Worm (Caenorhabditis elegans) whole organism, midembryonic: ENCODE results near the gene srx-118.

ENCODE experiments used
- T22C8.4 ChIP-seq: fragments of 200-800 bp; sonication (Bioruptor generic); IDR thresholded peaks from 2 replicates; pipeline ENCODE4 v1.3.6; 2022; ENCODE audit warnings: missing genetic modification characterization, missing compliant biosample characterization
- cog-1 ChIP-seq: sonication (generic microtip); optimal IDR thresholded peaks from 2 replicates; lab custom pipeline; 2016; ENCODE audit warnings: missing genetic modification characterization, missing compliant biosample characterization
- flt-1 ChIP-seq: fragments of 200-800 bp; sonication (Bioruptor generic); IDR thresholded peaks from 2 replicates; pipeline ENCODE4 v1.3.6; 2022; ENCODE audit warnings: missing genetic modification characterization, missing compliant biosample characterization
- klf-2 ChIP-seq: fragments of 200-800 bp; sonication (Bioruptor generic); conservative IDR thresholded peaks from 2 replicates; pipeline ENCODE4 v1.3.6; 2022; ENCODE audit warnings: missing genetic modification reagents, missing genetic modification characterization, missing compliant biosample characterization
- med-1 ChIP-seq: sonication (generic microtip); optimal IDR thresholded peaks from 2 replicates; lab custom pipeline; 2017; ENCODE audit warnings: missing genetic modification characterization, mild to moderate bottlenecking, missing compliant biosample characterization, antibody characterized with exemption, missing genetic modification reagents; ENCODE audit not compliant: insufficient read depth
- ref-1 ChIP-seq: fragments of 200-800 bp; sonication (Bioruptor generic); conservative IDR thresholded peaks from 2 replicates; pipeline ENCODE4 v1.3.6; 2022; ENCODE audit warnings: missing genetic modification reagents, missing genetic modification characterization, missing compliant biosample characterization
- tab-1 ChIP-seq: fragments of 200-800 bp; sonication (Bioruptor generic); IDR thresholded peaks from 2 replicates; pipeline ENCODE4 v1.3.6; 2022; ENCODE audit warnings: missing genetic modification characterization, missing compliant biosample characterization
- ztf-23 ChIP-seq: fragments of 200-800 bp; sonication (Bioruptor generic); IDR thresholded peaks from 2 replicates; pipeline ENCODE4 v1.3.6; 2022; ENCODE audit warnings: missing genetic modification reagents, missing genetic modification characterization, missing compliant biosample characterization
- ztf-29 ChIP-seq: fragments of 200-800 bp; sonication (Bioruptor generic); IDR thresholded peaks from 2 replicates; pipeline ENCODE4 v1.3.6; 2022; ENCODE audit warnings: missing genetic modification reagents, missing genetic modification characterization, missing compliant biosample characterization

The srx-118 gene

ce11 chrII:12494556-12495131, 31.0 kb upstream of the srx-118 start, which contains the start of gene col-85:
Gene col-85, minus strand, starts transcription at chrII:12495095.
- TF ChIP-seq tab-1, result peak; percentile 98
- peak; percentile 98 for TF ChIP-seq ztf-23 (GFP tag; lab: Robert Waterston, UW)
- peak; percentile 88 for TF ChIP-seq ref-1 (GFP tag; lab: Robert Waterston, UW)
- peak; percentile 98 for TF ChIP-seq klf-2 (GFP tag; lab: Robert Waterston, UW)
- TF ChIP-seq med-1 (GFP tag; lab: Kevin White, UChicago), result peak; percentile 73
- TF ChIP-seq T22C8.4 (GFP tag; lab: Robert Waterston, UW), result peak; percentile 96
- TF ChIP-seq cog-1, result peak; percentile 83
- peak; percentile 97 for TF ChIP-seq flt-1 (GFP tag; lab: Robert Waterston, UW)
- TF ChIP-seq ztf-29 (GFP tag; lab: Robert Waterston, UW), result peak; percentile 100

ce11 chrII:12496981-12497380, 28.6 kb upstream of the srx-118 start, which contains the start of gene T21B4.3:
Gene T21B4.3, minus strand, starts transcription at chrII:12497081.
- TF ChIP-seq ztf-23 (GFP tag; lab: Robert Waterston, UW), result no peak
- no peak for TF ChIP-seq ztf-29 (GFP tag; lab: Robert Waterston, UW)
- TF ChIP-seq cog-1, result no peak
- TF ChIP-seq T22C8.4 (GFP tag; lab: Robert Waterston, UW), result no peak
- TF ChIP-seq ref-1 (GFP tag; lab: Robert Waterston, UW), result no peak
- no peak for TF ChIP-seq med-1 (GFP tag; lab: Kevin White, UChicago)
- TF ChIP-seq flt-1 (GFP tag; lab: Robert Waterston, UW), result no peak
- no peak for TF ChIP-seq klf-2 (GFP tag; lab: Robert Waterston, UW)
- no peak for TF ChIP-seq tab-1

ce11 chrII:12499969-12500368, 25.7 kb upstream of the srx-118 start:
- TF ChIP-seq flt-1 (GFP tag; lab: Robert Waterston, UW) (no peak), ztf-23 (GFP tag; lab: Robert Waterston, UW) (no peak), klf-2 (GFP tag; lab: Robert Waterston, UW) (no peak), ref-1 (GFP tag; lab: Robert Waterston, UW) (no peak), cog-1 (no peak), tab-1 (no peak), ztf-29 (GFP tag; lab: Robert Waterston, UW) (no peak), T22C8.4 (GFP tag; lab: Robert Waterston, UW) (no peak), med-1 (GFP tag; lab: Kevin White, UChicago) (no peak)

- no peak for TF ChIP-seq ref-1 (GFP tag; lab: Robert Waterston, UW)
- no peak for TF ChIP-seq flt-1 (GFP tag; lab: Robert Waterston, UW)
Observed at ce11 chrII:12502784-12503183, 22.8 kb upstream of the srx-118 start, which contains the start of gene ador-1. Gene ador-1, minus strand, starts transcription at chrII:12502884.

ce11 chrII:12506511-12506910, 19.1 kb upstream of the srx-118 start:
- TF ChIP-seq ztf-29 (GFP tag; lab: Robert Waterston, UW) (no peak), klf-2 (GFP tag; lab: Robert Waterston, UW) (no peak), med-1 (GFP tag; lab: Kevin White, UChicago) (no peak), cog-1 (no peak), ref-1 (GFP tag; lab: Robert Waterston, UW) (no peak), flt-1 (GFP tag; lab: Robert Waterston, UW) (no peak), ztf-23 (GFP tag; lab: Robert Waterston, UW) (no peak), tab-1 (no peak), T22C8.4 (GFP tag; lab: Robert Waterston, UW) (no peak)

ce11 chrII:12507038-12507437, 18.6 kb upstream of the srx-118 start, which contains the start of gene srh-68:
Gene srh-68, plus strand, starts transcription at chrII:12507338.
- TF ChIP-seq cog-1 (no peak), ztf-23 (GFP tag; lab: Robert Waterston, UW) (no peak), tab-1 (no peak), T22C8.4 (GFP tag; lab: Robert Waterston, UW) (no peak), flt-1 (GFP tag; lab: Robert Waterston, UW) (no peak), ztf-29 (GFP tag; lab: Robert Waterston, UW) (no peak), klf-2 (GFP tag; lab: Robert Waterston, UW) (no peak), med-1 (GFP tag; lab: Kevin White, UChicago) (no peak), ref-1 (GFP tag; lab: Robert Waterston, UW) (no peak)

ce11 chrII:12508650-12509049, 17.0 kb upstream of the srx-118 start, which contains the start of gene srh-67:
Gene srh-67, plus strand, starts transcription at chrII:12508950.
- no peak for TF ChIP-seq klf-2 (GFP tag; lab: Robert Waterston, UW)
- no peak for TF ChIP-seq tab-1
- no peak for TF ChIP-seq med-1 (GFP tag; lab: Kevin White, UChicago)
- no peak for TF ChIP-seq T22C8.4 (GFP tag; lab: Robert Waterston, UW)
- no peak for TF ChIP-seq ztf-29 (GFP tag; lab: Robert Waterston, UW)
- TF ChIP-seq ref-1 (GFP tag; lab: Robert Waterston, UW), result no peak
- TF ChIP-seq ztf-23 (GFP tag; lab: Robert Waterston, UW), result no peak
- no peak for TF ChIP-seq cog-1
- TF ChIP-seq flt-1 (GFP tag; lab: Robert Waterston, UW), result no peak

ce11 chrII:12511866-12512265, 13.8 kb upstream of the srx-118 start, which contains the start of gene srh-73:
Gene srh-73, plus strand, starts transcription at chrII:12512166.
- TF ChIP-seq ztf-29 (GFP tag; lab: Robert Waterston, UW), result no peak

ce11 chrII:12514620-12515019, 11.0 kb upstream of the srx-118 start, which contains the start of gene srh-69:
Gene srh-69, minus strand, starts transcription at chrII:12514720.
- TF ChIP-seq ztf-29 (GFP tag; lab: Robert Waterston, UW) (no peak), T22C8.4 (GFP tag; lab: Robert Waterston, UW) (no peak), ztf-23 (GFP tag; lab: Robert Waterston, UW) (no peak), klf-2 (GFP tag; lab: Robert Waterston, UW) (no peak)
